Worm (Caenorhabditis elegans): ENCODE measurements around the gene exos-8.

The exos-8 gene

DNA sequence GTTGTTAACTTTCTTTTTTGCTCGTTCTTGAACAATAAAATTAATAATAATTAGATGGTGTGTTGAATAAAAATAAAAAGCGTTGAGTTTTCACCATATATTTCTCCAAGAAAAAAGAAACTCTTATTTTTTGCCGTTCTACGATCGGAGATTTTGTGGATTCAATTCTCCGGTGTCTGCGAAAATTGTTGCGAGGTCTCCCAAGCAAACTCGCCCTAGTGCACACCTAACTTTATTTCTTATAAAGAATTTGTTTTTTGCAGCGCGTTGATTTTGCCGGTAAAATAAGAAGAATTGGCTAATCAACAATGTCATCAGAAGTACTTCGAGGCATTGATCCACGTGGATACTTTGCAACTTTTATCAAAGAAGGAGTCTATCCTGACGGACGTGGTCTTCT lies at the start of gene exos-8:
Gene exos-8, plus strand, starts transcription at position 264 of the 400 bp plus-strand sequence.
- no peak for TF ChIP-seq elt-3 (tag; optimal IDR thresholded peaks at IDR 0.05)
- no peak for TF ChIP-seq mml-1 (tag; optimal IDR thresholded peaks at IDR 0.05)
- peak; percentile 61 for TF ChIP-seq egl-5 (tag; optimal IDR thresholded peaks at IDR 0.05)
- TF ChIP-seq ZK546.5 (tag; optimal IDR thresholded peaks at IDR 0.05), result no peak
- TF ChIP-seq daf-12 (tag; optimal IDR thresholded peaks at IDR 0.05), result no peak
- TF ChIP-seq R02D3.7 (tag; optimal IDR thresholded peaks at IDR 0.05), result peak; percentile 12
- no peak for TF ChIP-seq nhr-77 (tag; optimal IDR thresholded peaks at IDR 0.05)
- TF ChIP-seq unc-39 (tag; optimal IDR thresholded peaks at IDR 0.05), result no peak
- TF ChIP-seq lin-15B (tag; optimal IDR thresholded peaks at IDR 0.05), result peak; percentile 83
- TF ChIP-seq pqm-1 (tag; optimal IDR thresholded peaks at IDR 0.05), result peak; percentile 49
- TF ChIP-seq zag-1 (tag; optimal IDR thresholded peaks at IDR 0.05), result no peak
- TF ChIP-seq mdl-1 (tag; optimal IDR thresholded peaks at IDR 0.05), result no peak
- peak; percentile 40 for TF ChIP-seq nhr-25 (tag; optimal IDR thresholded peaks at IDR 0.05)
- TF ChIP-seq fkh-10 (GFP tag; optimal IDR thresholded peaks at IDR 0.05), result no peak
- no peak for TF ChIP-seq nhr-28 (tag; optimal IDR thresholded peaks at IDR 0.05)
- peak; percentile 80 for TF ChIP-seq pha-4 (tag; optimal IDR thresholded peaks at IDR 0.05)
- TF ChIP-seq nhr-43 (tag; optimal IDR thresholded peaks at IDR 0.05; ENCODE audit: poor library complexity, severe bottlenecking), result peak; percentile 54
- TF ChIP-seq nhr-237 (tag; optimal IDR thresholded peaks at IDR 0.05), result no peak
- TF ChIP-seq aly-2 (tag; optimal IDR thresholded peaks at IDR 0.05), result no peak
- TF ChIP-seq nhr-23 (tag; optimal IDR thresholded peaks at IDR 0.05), result peak; percentile 50
- no peak for TF ChIP-seq ceh-9 (tag; optimal IDR thresholded peaks at IDR 0.05)
- no peak for TF ChIP-seq nhr-11 (tag; optimal IDR thresholded peaks at IDR 0.05)
- TF ChIP-seq tbx-2 (tag; optimal IDR thresholded peaks at IDR 0.05), result no peak
- TF ChIP-seq skn-1 (tag; optimal IDR thresholded peaks at IDR 0.05), result no peak
- no peak for TF ChIP-seq ztf-4 (tag; optimal IDR thresholded peaks at IDR 0.05)
- TF ChIP-seq elt-2 (tag; optimal IDR thresholded peaks at IDR 0.05), result peak; percentile 37
- peak; percentile 65 for TF ChIP-seq nfya-1 (tag; optimal IDR thresholded peaks at IDR 0.05; ENCODE audit: insufficient read depth)
- TF ChIP-seq nhr-67 (tag; optimal IDR thresholded peaks at IDR 0.05), result no peak
- TF ChIP-seq lin-39 (tag; optimal IDR thresholded peaks at IDR 0.05), result no peak
- no peak for TF ChIP-seq ztf-11 (tag; optimal IDR thresholded peaks at IDR 0.05)
- TF ChIP-seq fkh-2 (tag; optimal IDR thresholded peaks at IDR 0.05), result no peak

DNA sequence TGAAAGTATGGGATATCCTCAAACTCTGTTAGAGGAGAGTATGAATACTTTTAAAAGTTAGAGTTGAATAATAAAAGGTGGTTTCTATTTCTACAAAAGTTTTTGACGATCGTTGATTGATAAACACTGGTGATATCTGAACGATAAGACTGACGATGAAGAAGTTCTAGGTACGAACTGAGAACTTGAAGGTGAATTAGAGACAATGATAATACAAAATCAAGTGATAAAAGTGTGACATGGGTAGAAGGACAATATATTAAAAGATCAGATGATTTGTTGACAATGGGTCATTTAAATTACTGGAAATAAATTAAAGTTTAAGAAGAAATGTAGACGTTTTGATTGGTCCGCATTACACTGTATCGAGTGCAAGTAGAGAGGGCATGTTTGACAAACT lies 46.1 kb upstream of the exos-8 start, which contains the start of gene C18H9.5:
Gene C18H9.5, minus strand, starts transcription at position 179 of the 400 bp plus-strand sequence.
- no peak for TF ChIP-seq nhr-76 (tag; optimal IDR thresholded peaks at IDR 0.05)
- no peak for TF ChIP-seq elt-2 (tag; optimal IDR thresholded peaks at IDR 0.05)
- TF ChIP-seq nhr-77 (tag; optimal IDR thresholded peaks at IDR 0.05), result no peak
- no peak for TF ChIP-seq nhr-11 (tag; optimal IDR thresholded peaks at IDR 0.05)

DNA sequence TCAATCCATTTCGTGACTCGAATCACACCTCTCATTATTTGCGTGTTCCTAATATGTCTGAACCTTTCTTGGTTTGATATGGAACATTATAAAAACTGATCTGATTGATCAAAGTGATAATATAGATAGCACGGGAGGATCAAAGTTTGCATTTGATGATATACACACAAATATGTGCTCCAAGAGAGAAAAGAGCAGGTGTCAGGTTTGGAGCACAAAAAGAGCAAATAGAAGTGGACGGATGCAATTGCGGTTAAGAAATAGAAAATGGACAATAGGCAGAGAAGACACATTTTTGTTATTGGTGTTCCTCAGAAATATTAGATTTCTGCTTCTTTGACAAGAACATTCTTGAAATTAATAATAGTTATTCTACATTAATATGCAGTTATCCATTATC lies 42.7 kb upstream of the exos-8 start, which contains the start of gene C18H9.1:
Gene C18H9.1, plus strand, starts transcription at position 301 of the 400 bp plus-strand sequence.
- TF ChIP-seq R02D3.7 (tag; optimal IDR thresholded peaks at IDR 0.05), result no peak
- no peak for TF ChIP-seq nfya-1 (tag; optimal IDR thresholded peaks at IDR 0.05; ENCODE audit: insufficient read depth)
- TF ChIP-seq lsy-12 (tag; optimal IDR thresholded peaks at IDR 0.05), result no peak

DNA sequence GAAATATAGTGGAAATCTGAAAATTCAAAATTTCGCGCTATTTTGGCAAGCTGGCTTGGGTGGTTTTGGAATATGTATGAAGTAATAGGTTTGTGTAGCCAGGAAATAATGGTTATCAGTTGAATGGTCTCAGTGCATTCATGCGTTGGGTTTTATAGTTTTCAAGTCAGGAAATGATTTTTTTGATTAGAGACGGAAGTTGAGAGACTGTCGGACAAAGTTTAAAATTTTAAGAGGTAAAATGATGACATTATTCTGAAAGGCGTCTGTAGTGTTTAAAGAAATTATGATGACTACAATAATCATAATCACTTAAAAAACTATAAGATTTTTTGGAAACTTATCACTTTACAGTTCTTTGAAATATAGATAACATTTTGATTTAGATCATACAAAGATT lies 40.0 kb upstream of the exos-8 start, which contains the start of gene C18H9.6:
Gene C18H9.6, minus strand, starts transcription at position 129 of the 400 bp plus-strand sequence.
- TF ChIP-seq elt-2 (tag; optimal IDR thresholded peaks at IDR 0.05), result peak; percentile 93
- peak; percentile 85 for TF ChIP-seq pqm-1 (tag; optimal IDR thresholded peaks at IDR 0.05)
- TF ChIP-seq unc-39 (tag; optimal IDR thresholded peaks at IDR 0.05), result no peak
- no peak for TF ChIP-seq ceh-16 (tag; optimal IDR thresholded peaks at IDR 0.05)
- peak; percentile 77 for TF ChIP-seq skn-1 (tag; optimal IDR thresholded peaks at IDR 0.05)
- TF ChIP-seq jun-1 (tag; optimal IDR thresholded peaks at IDR 0.05), result peak; percentile 9

DNA sequence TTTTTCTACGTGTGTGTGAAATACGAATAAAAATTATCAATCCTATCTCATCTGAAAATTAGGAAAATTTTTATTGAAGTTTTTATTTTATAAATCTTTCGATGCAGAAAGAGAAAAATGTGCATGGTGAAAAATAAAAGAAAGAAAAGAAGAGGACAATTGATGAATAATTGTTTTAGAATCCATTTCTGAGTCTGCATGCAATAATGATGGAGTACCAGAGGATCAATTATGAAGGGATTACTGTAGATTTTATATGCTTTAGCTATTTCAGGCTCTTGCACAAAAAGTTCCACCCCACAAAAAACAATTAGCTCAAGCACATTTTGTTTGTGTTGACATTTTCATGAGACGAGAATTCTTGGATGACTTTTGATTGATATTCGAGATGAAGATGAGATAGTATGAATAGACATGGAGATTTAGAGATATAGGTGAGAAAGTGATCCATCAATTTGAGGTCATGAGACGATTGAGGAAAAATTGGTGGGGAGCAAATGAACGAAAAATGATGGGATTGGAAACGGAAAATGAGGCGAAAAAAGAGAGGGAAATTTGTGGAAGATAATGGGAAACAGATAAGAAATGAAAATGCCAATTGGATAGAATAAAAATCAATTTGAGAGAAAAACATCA lies 35.8 kb upstream of the exos-8 start, which contains the start of gene rpy-1:
Gene rpy-1, minus strand, starts transcription at position 51 of the 636 bp plus-strand sequence.
- peak; percentile 0 for TF ChIP-seq nfya-1 (tag; optimal IDR thresholded peaks at IDR 0.05; ENCODE audit: insufficient read depth)
- no peak for TF ChIP-seq pqm-1 (tag; optimal IDR thresholded peaks at IDR 0.05)
- TF ChIP-seq zag-1 (tag; optimal IDR thresholded peaks at IDR 0.05), result no peak
- no peak for TF ChIP-seq nhr-11 (tag; optimal IDR thresholded peaks at IDR 0.05)
- no peak for TF ChIP-seq nhr-67 (tag; optimal IDR thresholded peaks at IDR 0.05)
- TF ChIP-seq lin-39 (tag; optimal IDR thresholded peaks at IDR 0.05), result peak; percentile 46
- no peak for TF ChIP-seq tbx-2 (tag; optimal IDR thresholded peaks at IDR 0.05)
- no peak for TF ChIP-seq mdl-1 (tag; optimal IDR thresholded peaks at IDR 0.05)
- no peak for TF ChIP-seq fos-1 (tag; optimal IDR thresholded peaks at IDR 0.05)
- TF ChIP-seq nhr-76 (tag; optimal IDR thresholded peaks at IDR 0.05), result no peak
- no peak for TF ChIP-seq ama-1 (optimal IDR thresholded peaks at IDR 0.05)
- TF ChIP-seq snpc-4 (tag; optimal IDR thresholded peaks at IDR 0.05), result no peak
- TF ChIP-seq nhr-43 (tag; optimal IDR thresholded peaks at IDR 0.05; ENCODE audit: poor library complexity, severe bottlenecking), result no peak
- TF ChIP-seq R02D3.7 (tag; optimal IDR thresholded peaks at IDR 0.05), result no peak
- TF ChIP-seq aly-2 (tag; optimal IDR thresholded peaks at IDR 0.05), result no peak
- no peak for TF ChIP-seq mml-1 (tag; optimal IDR thresholded peaks at IDR 0.05)
- peak; percentile 32 for TF ChIP-seq egl-5 (tag; optimal IDR thresholded peaks at IDR 0.05)
- TF ChIP-seq hmg-11 (tag; optimal IDR thresholded peaks at IDR 0.05), result no peak
- TF ChIP-seq jun-1 (tag; optimal IDR thresholded peaks at IDR 0.05), result no peak
- no peak for TF ChIP-seq unc-39 (tag; optimal IDR thresholded peaks at IDR 0.05)
- no peak for TF ChIP-seq ztf-11 (tag; optimal IDR thresholded peaks at IDR 0.05)
- TF ChIP-seq lsy-12 (tag; optimal IDR thresholded peaks at IDR 0.05), result no peak
- TF ChIP-seq nhr-25 (tag; optimal IDR thresholded peaks at IDR 0.05), result no peak
